Worm (Caenorhabditis elegans) whole organism, late embryonic: ENCODE measurements around the gene srx-23.

Experiments used
- F13H6.1 ChIP-seq: sonication (generic microtip); optimal IDR thresholded peaks from 2 replicates; lab custom pipeline; 2016; ENCODE audit warnings: missing genetic modification characterization, missing compliant biosample characterization
- Y22D7AL.16 ChIP-seq: sonication (generic microtip); optimal IDR thresholded peaks from 2 replicates; lab custom pipeline; 2016; ENCODE audit warnings: missing genetic modification characterization, missing compliant biosample characterization
- ceh-22 ChIP-seq: sonication (generic microtip); optimal IDR thresholded peaks from 2 replicates; lab custom pipeline; 2017; ENCODE audit warnings: missing biosample characterization, missing genetic modification characterization
- ceh-30 ChIP-seq: fragments of 150-350 bp; optimal IDR thresholded peaks from 2 replicates; lab custom pipeline; 2014; ENCODE audit warnings: missing biosample characterization, missing genetic modification characterization
- elt-2 ChIP-seq: sonication (generic microtip); optimal IDR thresholded peaks from 2 replicates; lab custom pipeline; 2016; ENCODE audit warnings: missing genetic modification reagents, missing genetic modification characterization, missing compliant biosample characterization
- ets-4 ChIP-seq: sonication (generic microtip); optimal IDR thresholded peaks from 2 replicates; lab custom pipeline; 2016; ENCODE audit warnings: missing genetic modification characterization, missing compliant biosample characterization
- fax-1 ChIP-seq: sonication (generic microtip); optimal IDR thresholded peaks from 2 replicates; lab custom pipeline; 2016; ENCODE audit warnings: missing genotype, missing genetic modification characterization, missing compliant biosample characterization
- hlh-15 ChIP-seq: sonication (generic microtip); optimal IDR thresholded peaks from 2 replicates; lab custom pipeline; 2016; ENCODE audit warnings: missing genetic modification characterization, missing compliant biosample characterization
- pha-4 ChIP-seq: fragments of 150-350 bp; optimal IDR thresholded peaks from 2 replicates; lab custom pipeline; 2018; ENCODE audit warnings: missing biosample characterization, missing genetic modification reagents, missing genetic modification characterization
- tbx-7 ChIP-seq: sonication (generic microtip); optimal IDR thresholded peaks from 2 replicates; lab custom pipeline; 2016; ENCODE audit warnings: missing genotype, missing genetic modification characterization, missing compliant biosample characterization
- unc-86 ChIP-seq: sonication (generic microtip); optimal IDR thresholded peaks from 2 replicates; lab custom pipeline; 2016; ENCODE audit warnings: missing genetic modification characterization, missing compliant biosample characterization

DNA sequence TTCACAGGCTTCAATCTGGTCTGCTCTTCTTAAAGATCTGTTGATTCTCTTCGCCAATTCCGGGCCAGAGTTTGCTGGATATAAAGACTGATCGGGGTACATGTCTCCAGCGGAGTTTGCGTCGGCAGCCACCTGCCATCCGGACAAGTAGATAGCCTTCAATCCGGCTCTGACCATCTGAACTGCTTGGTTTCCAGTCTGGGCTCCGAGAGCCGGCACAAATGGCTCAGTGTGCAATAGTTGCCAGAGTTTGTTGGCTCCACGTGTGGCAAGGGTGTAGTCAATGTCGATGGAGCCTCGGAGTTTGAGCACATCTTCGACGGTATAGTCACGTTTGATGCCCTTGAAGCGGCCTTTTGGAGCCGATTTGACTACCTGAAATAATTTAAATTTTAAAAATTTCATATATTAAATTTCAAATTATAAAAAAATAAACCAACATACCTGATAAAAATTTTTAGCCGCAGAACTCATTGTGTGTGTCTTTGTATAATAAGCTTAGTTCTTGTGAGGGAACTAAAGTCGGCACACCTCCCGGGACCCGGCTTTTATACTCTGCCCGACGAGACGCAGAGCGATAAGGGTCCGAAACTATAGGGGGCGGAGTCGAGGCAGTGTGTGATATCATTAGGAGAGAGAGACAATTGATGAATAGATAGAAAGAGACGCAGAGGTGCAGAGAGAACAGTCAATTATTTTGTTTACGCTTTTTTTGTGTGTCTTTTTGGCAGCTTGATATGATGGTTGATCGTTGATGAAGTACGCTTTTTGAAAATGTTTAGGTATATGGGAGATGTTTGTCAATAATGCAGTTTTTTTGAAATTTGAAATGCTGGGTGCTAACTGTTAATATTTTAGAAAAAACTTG lies 45.6 kb downstream of the srx-23 start, which contains the start of the genes icl-1 and srh-2:
- TF ChIP-seq fax-1 (no peak), tbx-7 (tag; lab: Kevin White, UChicago) (no peak), elt-2 (tag; lab: Kevin White, UChicago) (peak; percentile 78), ceh-22 (tag; lab: Kevin White, UChicago) (no peak), ceh-30 (tag; lab: Kevin White, UChicago) (no peak), unc-86 (tag; lab: Kevin White, UChicago) (no peak), F13H6.1 (tag; lab: Kevin White, UChicago) (no peak), pha-4 (tag; lab: Kevin White, UChicago) (no peak), hlh-15 (tag; lab: Kevin White, UChicago) (no peak), ets-4 (tag; lab: Kevin White, UChicago) (no peak), Y22D7AL.16 (no peak)
